Worm (Caenorhabditis elegans) whole organism, L2 larva: Measurements from ENCODE around the gene arcp-1.

Experiments
- F13H6.1 ChIP-seq: sonication (generic microtip); optimal IDR thresholded peaks from 2 replicates; lab custom pipeline; 2016; ENCODE audit warnings: missing genetic modification characterization, missing compliant biosample characterization
- ama-1 ChIP-seq: fragments of 150-350 bp; optimal IDR thresholded peaks from 2 replicates; lab custom pipeline; 2018; ENCODE audit warnings: inconsistent platforms
- blmp-1 ChIP-seq: sonication (generic microtip); optimal IDR thresholded peaks from 2 replicates; lab custom pipeline; 2017; ENCODE audit warnings: missing genetic modification characterization, mild to moderate bottlenecking, missing compliant biosample characterization, antibody characterized with exemption, moderate library complexity; ENCODE audit not compliant: insufficient read depth
- dmd-4 ChIP-seq: sonication (generic microtip); optimal IDR thresholded peaks from 2 replicates; lab custom pipeline; 2017; ENCODE audit warnings: missing biosample characterization, missing genetic modification characterization
- egl-27 ChIP-seq: sonication (generic microtip); optimal IDR thresholded peaks from 3 replicates; lab custom pipeline; 2017; ENCODE audit warnings: missing biosample characterization, missing genetic modification reagents, missing genetic modification characterization
- lin-13 ChIP-seq: fragments of 150-350 bp; optimal IDR thresholded peaks from 2 replicates; lab custom pipeline; 2014; ENCODE audit warnings: missing biosample characterization, missing genetic modification reagents, missing genetic modification characterization
- lin-39 ChIP-seq: fragments of 150-350 bp; optimal IDR thresholded peaks from 2 replicates; lab custom pipeline; 2014; ENCODE audit warnings: missing biosample characterization, missing genetic modification reagents, missing genetic modification characterization
- nhr-11 ChIP-seq: fragments of 150-350 bp; optimal IDR thresholded peaks from 2 replicates; lab custom pipeline; 2014; ENCODE audit warnings: missing biosample characterization, missing genetic modification characterization
- nhr-21 ChIP-seq: fragments of 150-350 bp; optimal IDR thresholded peaks from 2 replicates; lab custom pipeline; 2014; ENCODE audit warnings: missing biosample characterization, missing genetic modification characterization
- nhr-77 ChIP-seq: fragments of 150-350 bp; optimal IDR thresholded peaks from 2 replicates; lab custom pipeline; 2014; ENCODE audit warnings: missing biosample characterization, missing genetic modification characterization
- zag-1 ChIP-seq: fragments of 150-350 bp; optimal IDR thresholded peaks from 2 replicates; lab custom pipeline; 2014; ENCODE audit warnings: missing biosample characterization, missing genetic modification characterization

DNA sequence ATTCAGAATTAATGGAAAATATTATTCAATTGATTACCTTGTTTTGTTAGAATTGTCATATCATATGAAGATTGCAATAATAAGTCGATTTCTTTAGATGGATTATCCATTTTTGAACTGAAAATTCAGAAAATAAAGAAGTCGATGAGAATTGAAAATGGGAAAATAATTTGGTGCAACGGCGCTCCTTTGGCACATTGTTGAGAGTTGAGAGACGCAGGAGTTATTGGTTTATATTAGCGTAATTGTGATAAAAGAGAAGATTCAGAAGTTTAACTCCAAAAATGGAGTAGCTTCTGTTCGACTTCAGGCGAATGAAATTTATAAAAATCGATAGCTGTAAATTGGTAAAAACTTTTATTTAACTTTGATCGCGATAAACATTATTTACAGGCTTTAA lies 39.6 kb downstream of the arcp-1 start, which contains the start of gene C14B1.8:
- no peak for TF ChIP-seq ama-1
- no peak for TF ChIP-seq nhr-21 (tag; lab: Kevin White, UChicago)
- TF ChIP-seq lin-13 (GFP tag; lab: Kevin White, UChicago) = no peak
- no peak for TF ChIP-seq nhr-77
- TF ChIP-seq dmd-4 (tag; lab: Kevin White, UChicago) = no peak
- no peak for TF ChIP-seq lin-39 (tag; lab: Kevin White, UChicago)
- no peak for TF ChIP-seq F13H6.1 (tag; lab: Kevin White, UChicago)
- TF ChIP-seq zag-1 (tag; lab: Kevin White, UChicago) = no peak
- TF ChIP-seq nhr-11 = no peak
- TF ChIP-seq blmp-1 (tag; lab: Kevin White, UChicago) = no peak
- TF ChIP-seq egl-27 (tag; lab: Kevin White, UChicago) = no peak
